Fruit fly (Drosophila melanogaster): ENCODE measurements around the gene PyK.
A peak's percentile ranks its signal among the peaks of the same experiment; 100 is the strongest.

Gene PyK

dm6 chr3R:22381077-22381476 is 13.7 kb downstream of the PyK start, which contains the start of gene CG43342 (continued):
- TF ChIP-seq CG11696 (GFP tag; IDR thresholded peaks at IDR 0.05): no peak
- TF ChIP-seq D (optimal IDR thresholded peaks at IDR 0.05): no peak
- no peak for TF ChIP-seq D (GFP tag; optimal IDR thresholded peaks at IDR 0.05)
- TF ChIP-seq CG3407 (GFP tag; optimal IDR thresholded peaks at IDR 0.05): no peak
- no peak for TF ChIP-seq CG32772 (GFP tag; IDR thresholded peaks at IDR 0.05)
- no peak for TF ChIP-seq Asciz (GFP tag; optimal IDR thresholded peaks at IDR 0.05)
- TF ChIP-seq Lpt (GFP tag; optimal IDR thresholded peaks at IDR 0.05): no peak
- no peak for TF ChIP-seq D19A (tag; optimal IDR thresholded peaks at IDR 0.05)
- TF ChIP-seq twi (tag; optimal IDR thresholded peaks at IDR 0.05): no peak
- TF ChIP-seq CG4730 (GFP tag; IDR thresholded peaks at IDR 0.05): no peak
- no peak for TF ChIP-seq Lhr (GFP tag; optimal IDR thresholded peaks at IDR 0.05)
- TF ChIP-seq CG16863 (GFP tag; optimal IDR thresholded peaks at IDR 0.05): no peak
- no peak for TF ChIP-seq Tbp (GFP tag; optimal IDR thresholded peaks at IDR 0.05)
- no peak for TF ChIP-seq ham (GFP tag; IDR thresholded peaks at IDR 0.05)
- TF ChIP-seq gsb (GFP tag; IDR thresholded peaks at IDR 0.05): no peak
- no peak for TF ChIP-seq nmo (GFP tag; optimal IDR thresholded peaks at IDR 0.05)
- TF ChIP-seq E2f1 (GFP tag; IDR thresholded peaks at IDR 0.05): no peak
- TF ChIP-seq Drgx (GFP tag; IDR thresholded peaks at IDR 0.05): no peak
- no peak for TF ChIP-seq CG9797 (GFP tag; optimal IDR thresholded peaks at IDR 0.05)
- no peak for TF ChIP-seq prd (optimal IDR thresholded peaks at IDR 0.05)
- TF ChIP-seq prd (GFP tag; IDR thresholded peaks at IDR 0.05): no peak
- no peak for TF ChIP-seq gfzf (GFP tag; optimal IDR thresholded peaks at IDR 0.05)
- TF ChIP-seq NFAT (GFP tag; IDR thresholded peaks at IDR 0.05): no peak
- no peak for TF ChIP-seq CG7786 (GFP tag; optimal IDR thresholded peaks at IDR 0.05)
- no peak for TF ChIP-seq CG8089 (GFP tag; optimal IDR thresholded peaks at IDR 0.05)
- TF ChIP-seq CG2678 (tag; optimal IDR thresholded peaks at IDR 0.05): no peak
- no peak for TF ChIP-seq disco-r (GFP tag; optimal IDR thresholded peaks at IDR 0.05)
- no peak for TF ChIP-seq Xrp1 (GFP tag; IDR thresholded peaks at IDR 0.05)
- no peak for TF ChIP-seq mirr (GFP tag; optimal IDR thresholded peaks at IDR 0.05)
- no peak for TF ChIP-seq ind (GFP tag; optimal IDR thresholded peaks at IDR 0.05)
- TF ChIP-seq Hr51 (GFP tag; optimal IDR thresholded peaks at IDR 0.05): no peak
- no peak for TF ChIP-seq klu (GFP tag; IDR thresholded peaks at IDR 0.05)
- no peak for TF ChIP-seq CG32767 (GFP tag; IDR thresholded peaks at IDR 0.05)
- TF ChIP-seq Doc2 (GFP tag; IDR thresholded peaks at IDR 0.05): no peak
- TF ChIP-seq CG17186 (GFP tag; optimal IDR thresholded peaks at IDR 0.05): no peak
- no peak for TF ChIP-seq Dbx (GFP tag; IDR thresholded peaks at IDR 0.05)
- TF ChIP-seq CG14965 (GFP tag; optimal IDR thresholded peaks at IDR 0.05; ENCODE audit: borderline replicate concordance): no peak
- peak; percentile 79; the same call in 1 of the 4 replicates for TF ChIP-seq chinmo (GFP tag; IDR thresholded peaks at IDR 0.05; ENCODE audit: partially characterized antibody)
- TF ChIP-seq CG7271 (tag; optimal IDR thresholded peaks at IDR 0.05): no peak
- TF ChIP-seq CG1647 (GFP tag; optimal IDR thresholded peaks at IDR 0.05): no peak
- TF ChIP-seq mld (GFP tag; IDR thresholded peaks at IDR 0.05; ENCODE audit: partially characterized antibody): peak; percentile 76; the same call in 2 of the 3 replicates
- no peak for TF ChIP-seq CG12769 (tag; optimal IDR thresholded peaks at IDR 0.05)
- TF ChIP-seq CG30403 (GFP tag; optimal IDR thresholded peaks at IDR 0.05): no peak
- no peak for TF ChIP-seq row (GFP tag; IDR thresholded peaks at IDR 0.05)
- TF ChIP-seq GATAe (GFP tag; conservative IDR thresholded peaks at IDR 0.05): no peak
- peak; percentile 81 for TF ChIP-seq sna (GFP tag; IDR thresholded peaks at IDR 0.05; ENCODE audit: partially characterized antibody)
- no peak for TF ChIP-seq Fer2 (tag; optimal IDR thresholded peaks at IDR 0.05)
- no peak for TF ChIP-seq exex (tag; optimal IDR thresholded peaks at IDR 0.05)
- no peak for TF ChIP-seq hkb (optimal IDR thresholded peaks at IDR 0.05)
- TF ChIP-seq hkb (GFP tag; IDR thresholded peaks at IDR 0.05): no peak
- TF ChIP-seq CG4820 (GFP tag; optimal IDR thresholded peaks at IDR 0.05): no peak
- no peak for TF ChIP-seq NK7.1 (GFP tag; optimal IDR thresholded peaks at IDR 0.05)
- TF ChIP-seq Adf1 (GFP tag; IDR thresholded peaks at IDR 0.05): no peak

Data from whole organism, embryonic.